ENCODE assay signal across 5 worm cellular contexts in the genomic region with DNA sequence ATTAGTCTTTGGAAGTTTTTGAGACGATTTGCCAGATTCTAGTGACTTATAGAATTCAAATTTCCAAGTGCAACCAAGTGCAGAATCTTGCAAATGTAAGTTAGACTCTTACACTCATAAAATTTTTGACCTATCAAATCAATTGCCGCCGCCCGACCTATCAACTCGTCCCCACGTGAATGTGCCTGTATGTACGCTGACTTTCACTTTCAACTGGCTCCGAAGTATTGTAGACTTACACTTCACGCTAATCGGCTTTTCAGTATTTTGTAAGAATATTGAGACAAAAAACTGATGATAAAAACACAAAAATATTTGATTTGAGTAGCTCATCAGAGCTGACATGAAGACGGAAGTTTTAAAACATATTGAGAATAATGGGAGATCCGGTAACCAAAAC.
A peak's percentile ranks its signal among the peaks of the same experiment; 100 is the strongest.
TF ChIP-seq lines count a peak whose summit lies in the region.

No protein-coding gene starts in this region.

TF ChIP-seq in whole organism, L1 larva, 84 proteins besides CTCF, POLR2A, EP300 and RAD21:
- TF ChIP-seq sptf-1 (tag; optimal IDR thresholded peaks at IDR 0.05; lab: Kevin White, UChicago) (no peak), alr-1 (tag; optimal IDR thresholded peaks at IDR 0.05; lab: Kevin White, UChicago; ENCODE audit: borderline replicate concordance) (no peak), skn-1 (tag; optimal IDR thresholded peaks at IDR 0.05; lab: Kevin White, UChicago) (no peak), lin-35 (GFP tag; optimal IDR thresholded peaks at IDR 0.05; lab: Kevin White, UChicago) (peak in 1 of 2 experiments; percentile 14), elt-2 (tag; optimal IDR thresholded peaks at IDR 0.05; lab: Kevin White, UChicago) (peak; percentile 81), aly-2 (tag; optimal IDR thresholded peaks at IDR 0.05; lab: Kevin White, UChicago) (no peak), dsc-1 (tag; optimal IDR thresholded peaks at IDR 0.05; lab: Kevin White, UChicago) (no peak), blmp-1 (tag; optimal IDR thresholded peaks at IDR 0.05; lab: Kevin White, UChicago) (peak; percentile 30), pax-3 (tag; optimal IDR thresholded peaks at IDR 0.05; lab: Kevin White, UChicago) (no peak), ztf-4 (tag; optimal IDR thresholded peaks at IDR 0.05; lab: Kevin White, UChicago) (no peak)
TF ChIP-seq in whole organism, L1 larva: peak in this region for 3.

TF ChIP-seq in whole organism, L2 larva, 48 proteins besides CTCF, POLR2A, EP300 and RAD21 (continues in another document):
- TF ChIP-seq nhr-129 (tag; optimal IDR thresholded peaks at IDR 0.05; lab: Kevin White, UChicago) (no peak), unc-39 (tag; optimal IDR thresholded peaks at IDR 0.05; lab: Kevin White, UChicago) (no peak), mdl-1 (tag; optimal IDR thresholded peaks at IDR 0.05; lab: Kevin White, UChicago) (peak in 1 of 2 experiments; percentile 19), fos-1 (tag; optimal IDR thresholded peaks at IDR 0.05; lab: Kevin White, UChicago) (peak; percentile 31), ceh-16 (tag; optimal IDR thresholded peaks at IDR 0.05; lab: Kevin White, UChicago) (no peak), dmd-4 (tag; optimal IDR thresholded peaks at IDR 0.05; lab: Kevin White, UChicago) (no peak), blmp-1 (tag; optimal IDR thresholded peaks at IDR 0.05; lab: Kevin White, UChicago; ENCODE audit: insufficient read depth) (peak; percentile 57), mab-5 (tag; optimal IDR thresholded peaks at IDR 0.05; lab: Kevin White, UChicago) (no peak), lin-13 (GFP tag; optimal IDR thresholded peaks at IDR 0.05; lab: Kevin White, UChicago) (no peak), sem-4 (tag; optimal IDR thresholded peaks at IDR 0.05; lab: Kevin White, UChicago) (no peak), nhr-11 (tag; optimal IDR thresholded peaks at IDR 0.05; lab: Kevin White, UChicago) (no peak), nhr-21 (tag; optimal IDR thresholded peaks at IDR 0.05; lab: Kevin White, UChicago) (no peak), sma-3 (GFP tag; optimal IDR thresholded peaks at IDR 0.05; lab: Kevin White, UChicago) (peak; percentile 9), nhr-10 (tag; optimal IDR thresholded peaks at IDR 0.05; lab: Kevin White, UChicago) (no peak), lin-39 (tag; optimal IDR thresholded peaks at IDR 0.05; lab: Kevin White, UChicago) (no peak), lin-11 (tag; optimal IDR thresholded peaks at IDR 0.05; lab: Kevin White, UChicago) (no peak), nhr-6 (tag; optimal IDR thresholded peaks at IDR 0.05; lab: Kevin White, UChicago) (no peak), elt-1 (tag; optimal IDR thresholded peaks at IDR 0.05; lab: Kevin White, UChicago) (no peak), sma-9 (GFP tag; optimal IDR thresholded peaks at IDR 0.05; lab: Kevin White, UChicago) (peak; percentile 73), sma-9 (tag; optimal IDR thresholded peaks at IDR 0.05; lab: Kevin White, UChicago) (no peak)

TF ChIP-seq in whole organism, L3 larva, 47 proteins besides CTCF, POLR2A, EP300 and RAD21:
- TF ChIP-seq nfya-1 (tag; optimal IDR thresholded peaks at IDR 0.05; lab: Kevin White, UChicago; ENCODE audit: insufficient read depth), result peak; percentile 70
- TF ChIP-seq snpc-4 (tag; optimal IDR thresholded peaks at IDR 0.05; lab: Kevin White, UChicago), result no peak
- no peak for TF ChIP-seq fkh-2 (tag; optimal IDR thresholded peaks at IDR 0.05; lab: Kevin White, UChicago)
- no peak for TF ChIP-seq tbx-2 (tag; optimal IDR thresholded peaks at IDR 0.05; lab: Kevin White, UChicago)
- no peak for TF ChIP-seq lin-15B (tag; optimal IDR thresholded peaks at IDR 0.05; lab: Kevin White, UChicago)
- TF ChIP-seq elt-2 (tag; optimal IDR thresholded peaks at IDR 0.05; lab: Kevin White, UChicago), result peak; percentile 80
- TF ChIP-seq unc-62 (GFP tag; optimal IDR thresholded peaks at IDR 0.05; lab: Kevin White, UChicago), result no peak
- no peak for TF ChIP-seq pha-4 (tag; optimal IDR thresholded peaks at IDR 0.05; lab: Kevin White, UChicago)
- no peak for TF ChIP-seq aly-2 (tag; optimal IDR thresholded peaks at IDR 0.05; lab: Kevin White, UChicago)
- TF ChIP-seq pqm-1 (tag; optimal IDR thresholded peaks at IDR 0.05; lab: Kevin White, UChicago), result peak; percentile 62
TF ChIP-seq in whole organism, L3 larva: peak in this region for 3.

TF ChIP-seq in whole organism, L4 larva, 104 proteins besides CTCF, POLR2A, EP300 and RAD21 (continues in another document):
- TF ChIP-seq tag-97 (GFP tag; IDR thresholded peaks at IDR 0.05; lab: Robert Waterston, UW), result no peak
- TF ChIP-seq T26A8.4 (GFP tag; IDR thresholded peaks at IDR 0.05; lab: Robert Waterston, UW), result no peak
- TF ChIP-seq nhr-77 (tag; optimal IDR thresholded peaks at IDR 0.05; lab: Kevin White, UChicago), result no peak
- TF ChIP-seq R02D3.7 (tag; optimal IDR thresholded peaks at IDR 0.05; lab: Kevin White, UChicago), result no peak
- no peak for TF ChIP-seq daf-19 (GFP tag; conservative IDR thresholded peaks at IDR 0.05; lab: Robert Waterston, UW)
- peak; percentile 8 for TF ChIP-seq nhr-102 (tag; optimal IDR thresholded peaks at IDR 0.05; lab: Kevin White, UChicago)
- no peak for TF ChIP-seq nhr-76 (tag; optimal IDR thresholded peaks at IDR 0.05; lab: Kevin White, UChicago)
- TF ChIP-seq skn-1 (tag; optimal IDR thresholded peaks at IDR 0.05; lab: Kevin White, UChicago), result no peak
- no peak for TF ChIP-seq nhr-10 (tag; optimal IDR thresholded peaks at IDR 0.05; lab: Kevin White, UChicago)
- TF ChIP-seq aly-2 (tag; optimal IDR thresholded peaks at IDR 0.05; lab: Kevin White, UChicago), result no peak
- TF ChIP-seq gei-8 (GFP tag; optimal IDR thresholded peaks at IDR 0.05; lab: Kevin White, UChicago), result no peak
- no peak for TF ChIP-seq lin-13 (GFP tag; optimal IDR thresholded peaks at IDR 0.05; lab: Kevin White, UChicago)
- no peak for TF ChIP-seq nhr-111 (GFP tag; optimal IDR thresholded peaks at IDR 0.05; lab: Kevin White, UChicago)
- TF ChIP-seq Y48G9A.11 (GFP tag; IDR thresholded peaks at IDR 0.05; lab: Robert Waterston, UW), result no peak
- no peak for TF ChIP-seq daf-12 (tag; optimal IDR thresholded peaks at IDR 0.05; lab: Kevin White, UChicago)
- TF ChIP-seq cey-2 (tag; optimal IDR thresholded peaks at IDR 0.05; lab: Kevin White, UChicago; ENCODE audit: borderline replicate concordance, insufficient read depth), result no peak
- TF ChIP-seq F26F4.8 (GFP tag; conservative IDR thresholded peaks at IDR 0.05; lab: Robert Waterston, UW), result no peak
- TF ChIP-seq snpc-4 (tag; optimal IDR thresholded peaks at IDR 0.05; lab: Kevin White, UChicago), result no peak
- no peak for TF ChIP-seq lsy-2 (tag; optimal IDR thresholded peaks at IDR 0.05; lab: Kevin White, UChicago)
- TF ChIP-seq mep-1 (tag; optimal IDR thresholded peaks at IDR 0.05; lab: Kevin White, UChicago), result no peak
- no peak for TF ChIP-seq sdz-12 (GFP tag; optimal IDR thresholded peaks at IDR 0.05; lab: Kevin White, UChicago)
- TF ChIP-seq tra-1 (GFP tag; IDR thresholded peaks at IDR 0.05; lab: Robert Waterston, UW), result peak; percentile 66
- no peak for TF ChIP-seq arid-1 (GFP tag; conservative IDR thresholded peaks at IDR 0.05; lab: Robert Waterston, UW)
- TF ChIP-seq mdl-1 (tag; optimal IDR thresholded peaks at IDR 0.05; lab: Kevin White, UChicago), result no peak
- TF ChIP-seq egl-43 (GFP tag; IDR thresholded peaks at IDR 0.05; lab: Robert Waterston, UW), result no peak
- no peak for TF ChIP-seq ZK337.2 (GFP tag; IDR thresholded peaks at IDR 0.05; lab: Robert Waterston, UW)
- TF ChIP-seq dmd-8 (GFP tag; IDR thresholded peaks at IDR 0.05; lab: Robert Waterston, UW), result no peak
- TF ChIP-seq ceh-44 (GFP tag; IDR thresholded peaks at IDR 0.05; lab: Robert Waterston, UW), result no peak

TF ChIP-seq in whole organism, young adult, 124 proteins besides CTCF, POLR2A, EP300 and RAD21:
- TF ChIP-seq nfyb-1 (GFP tag; IDR thresholded peaks at IDR 0.05; lab: Robert Waterston, UW), result 0 out of 2 replicates have a peak, but pooled peaks have one; percentile 14
- TF ChIP-seq egl-18 (GFP tag; IDR thresholded peaks at IDR 0.05; lab: Robert Waterston, UW), result no peak
- peak; percentile 13 for TF ChIP-seq tbp1 (GFP tag; optimal IDR thresholded peaks at IDR 0.05; lab: Kevin White, UChicago)
- TF ChIP-seq ztf-3 (GFP tag; optimal IDR thresholded peaks at IDR 0.05; lab: Kevin White, UChicago), result no peak
- peak; percentile 62 for TF ChIP-seq nhr-80 (tag; optimal IDR thresholded peaks at IDR 0.05; lab: Kevin White, UChicago)
TF ChIP-seq in whole organism, young adult: peak in this region for 3.
